Fruit fly (Drosophila melanogaster) whole organism, prepupa: Measurements from ENCODE around the gene CG15514.

Source experiments
- Blimp-1 ChIP-seq: fragments of 200-800 bp; sonication (Bioruptor generic); optimal IDR thresholded peaks from 3 replicates; lab custom pipeline; 2017; ENCODE audit warnings: missing biosample characterization, missing genetic modification characterization, mild to moderate bottlenecking, moderate library complexity, missing genetic modification reagents
- CG10631 ChIP-seq: fragments of 200-800 bp; sonication (Bioruptor generic); optimal IDR thresholded peaks from 2 replicates; lab custom pipeline; 2016; ENCODE audit warnings: missing biosample characterization, missing genetic modification characterization
- CG11762 ChIP-seq: fragments of 200-800 bp; sonication (Bioruptor generic); optimal IDR thresholded peaks from 3 replicates; lab custom pipeline; 2016; ENCODE audit warnings: missing biosample characterization, missing genetic modification characterization; ENCODE audit not compliant: insufficient read depth
- CG11902 ChIP-seq: fragments of 200-800 bp; sonication (Bioruptor generic); optimal IDR thresholded peaks from 3 replicates; lab custom pipeline; 2016; ENCODE audit warnings: missing biosample characterization, missing genetic modification characterization
- CG15336 ChIP-seq: fragments of 200-800 bp; sonication (Bioruptor generic); IDR thresholded peaks from 2 replicates; pipeline ENCODE4 v1.3.6; 2022; ENCODE audit warnings: missing biosample characterization, missing genetic modification characterization
- CG16779 ChIP-seq: fragments of 200-800 bp; sonication (Bioruptor generic); optimal IDR thresholded peaks from 3 replicates; lab custom pipeline; 2017; ENCODE audit warnings: missing biosample characterization, mild to moderate bottlenecking, missing genetic modification characterization
- CG3032 ChIP-seq: fragments of 200-800 bp; optimal IDR thresholded peaks from 2 replicates; lab custom pipeline; 2019; ENCODE audit warnings: missing biosample characterization, mild to moderate bottlenecking, missing genetic modification characterization, moderate library complexity
- CG6276 ChIP-seq: fragments of 200-800 bp; sonication (Bioruptor generic); optimal IDR thresholded peaks from 2 replicates; lab custom pipeline; 2017; ENCODE audit warnings: missing biosample characterization, mild to moderate bottlenecking, missing genetic modification characterization
- CG8632 ChIP-seq: fragments of 200-800 bp; sonication (Bioruptor generic); optimal IDR thresholded peaks from 3 replicates; lab custom pipeline; 2016; ENCODE audit warnings: missing biosample characterization, missing genetic modification characterization
- CG9139 ChIP-seq: fragments of 200-800 bp; sonication (Bioruptor generic); optimal IDR thresholded peaks from 3 replicates; lab custom pipeline; 2017; ENCODE audit warnings: missing biosample characterization, mild to moderate bottlenecking, missing genetic modification characterization
- Eip78C ChIP-seq: fragments of 200-800 bp; sonication (Bioruptor generic); peaks from one replicate; lab custom pipeline; 2016; ENCODE audit warnings: missing biosample characterization, missing genetic modification characterization
- Ets21C ChIP-seq: fragments of 200-800 bp; sonication (Bioruptor generic); optimal IDR thresholded peaks from 3 replicates; lab custom pipeline; 2016; ENCODE audit warnings: missing biosample characterization, missing genetic modification characterization
- Ets96B ChIP-seq: fragments of 200-800 bp; optimal IDR thresholded peaks from 2 replicates; lab custom pipeline; 2019; ENCODE audit warnings: missing biosample characterization, mild to moderate bottlenecking, missing genetic modification characterization, moderate library complexity
- Gug ChIP-seq: fragments of 200-800 bp; sonication (Bioruptor generic); IDR thresholded peaks from 2 replicates; pipeline ENCODE4 v1.3.6; 2022; ENCODE audit warnings: missing biosample characterization, missing genetic modification characterization
- Hr39 ChIP-seq: fragments of 200-800 bp; sonication (Bioruptor generic); optimal IDR thresholded peaks from 2 replicates; lab custom pipeline; 2016; ENCODE audit warnings: missing biosample characterization, missing genetic modification characterization
- Lpt ChIP-seq: fragments of 200-800 bp; sonication (Bioruptor generic); optimal IDR thresholded peaks from 3 replicates; lab custom pipeline; 2016; ENCODE audit warnings: missing biosample characterization, missing genetic modification characterization
- OdsH ChIP-seq: fragments of 200-800 bp; sonication (Bioruptor generic); optimal IDR thresholded peaks from 3 replicates; lab custom pipeline; 2016; ENCODE audit warnings: missing biosample characterization, missing genetic modification characterization
- Sox102F ChIP-seq: fragments of 200-800 bp; sonication (Bioruptor generic); optimal IDR thresholded peaks from 2 replicates; lab custom pipeline; 2016; ENCODE audit warnings: missing biosample characterization, mild to moderate bottlenecking, missing genetic modification characterization
- Sox14 ChIP-seq: fragments of 200-800 bp; sonication (Bioruptor generic); optimal IDR thresholded peaks from 3 replicates; lab custom pipeline; 2016; ENCODE audit warnings: missing biosample characterization, missing genetic modification characterization
- acj6 ChIP-seq: fragments of 200-800 bp; sonication (Bioruptor generic); optimal IDR thresholded peaks from 3 replicates; lab custom pipeline; 2016; ENCODE audit warnings: missing biosample characterization, missing genetic modification characterization
- cyc ChIP-seq: fragments of 200-800 bp; sonication (Bioruptor generic); optimal IDR thresholded peaks from 3 replicates; lab custom pipeline; 2016; ENCODE audit warnings: missing biosample characterization, missing genetic modification characterization
- dac ChIP-seq: fragments of 200-800 bp; sonication (Bioruptor generic); optimal IDR thresholded peaks from 2 replicates; lab custom pipeline; 2017; ENCODE audit warnings: missing biosample characterization, mild to moderate bottlenecking, missing genetic modification characterization
- dsx ChIP-seq: fragments of 200-800 bp; optimal IDR thresholded peaks from 3 replicates; lab custom pipeline; 2019; ENCODE audit warnings: missing biosample characterization, mild to moderate bottlenecking, missing genetic modification characterization, moderate library complexity; ENCODE audit not compliant: poor library complexity, severe bottlenecking
- fd59A ChIP-seq: fragments of 200-800 bp; sonication (Bioruptor generic); optimal IDR thresholded peaks from 2 replicates; lab custom pipeline; 2017; ENCODE audit warnings: missing biosample characterization, mild to moderate bottlenecking, missing genetic modification characterization, missing genetic modification reagents
- fd85E ChIP-seq: fragments of 200-800 bp; sonication (Bioruptor generic); optimal IDR thresholded peaks from 3 replicates; lab custom pipeline; 2016; ENCODE audit warnings: missing biosample characterization, missing genetic modification characterization
- fkh ChIP-seq: fragments of 200-800 bp; sonication (Bioruptor generic); optimal IDR thresholded peaks from 3 replicates; lab custom pipeline; 2017; ENCODE audit warnings: missing biosample characterization, mild to moderate bottlenecking, missing genetic modification characterization, moderate library complexity
- spab ChIP-seq: fragments of 200-800 bp; sonication (Bioruptor generic); optimal IDR thresholded peaks from 2 replicates; lab custom pipeline; 2017; ENCODE audit warnings: missing biosample characterization, mild to moderate bottlenecking, missing genetic modification characterization, missing genetic modification reagents
- topi ChIP-seq: fragments of 200-800 bp; sonication (Bioruptor generic); optimal IDR thresholded peaks from 3 replicates; lab custom pipeline; 2016; ENCODE audit warnings: missing biosample characterization, missing genetic modification characterization

The CG15514 gene

dm6 chr3R:29861432-29862249 is at the start of gene CG15514, which contains the start of gene RpS8 (continued):
- TF ChIP-seq spab (GFP tag; lab: Kevin White, UChicago) (no peak), acj6 (GFP tag; lab: Kevin White, UChicago) (peak; percentile 12), OdsH (GFP tag; lab: Kevin White, UChicago) (no peak), CG6276 (GFP tag; lab: Kevin White, UChicago) (no peak), fkh (peak; percentile 35), CG11902 (GFP tag; lab: Kevin White, UChicago) (no peak), fd59A (GFP tag; lab: Kevin White, UChicago) (no peak), Sox102F (no peak), CG9139 (GFP tag; lab: Kevin White, UChicago) (no peak)

dm6 chr3R:29907601-29908175 is 46.4 kb upstream of the CG15514 start, which contains the start of gene CG31036:
Gene CG31036, plus strand, starts transcription at chr3R:29908107.
- no peak for TF ChIP-seq CG3032 (tag; lab: Kevin White, UChicago)
- TF ChIP-seq, all 60 proteins: peak for 0

dm6 chr3R:29905164-29905563 is 43.9 kb upstream of the CG15514 start, which contains the start of gene CG15515:
Gene CG15515, plus strand, starts transcription at chr3R:29905464.
- TF ChIP-seq Eip78C (peak; percentile 33), Blimp-1 (no peak)
- TF ChIP-seq, all 60 proteins: peak for 1

- no peak for TF ChIP-seq Gug (GFP tag; lab: Robert Waterston, UW)
- no peak for TF ChIP-seq CG8632 (GFP tag; lab: Kevin White, UChicago)
- no peak for TF ChIP-seq Sox14 (GFP tag; lab: Kevin White, UChicago)
- TF ChIP-seq CG10631 (GFP tag; lab: Kevin White, UChicago) = no peak
- peak; percentile 2 for TF ChIP-seq Hr39 (GFP tag; lab: Kevin White, UChicago)
- peak; percentile 11 for TF ChIP-seq cyc (GFP tag; lab: Kevin White, UChicago)
- TF ChIP-seq Blimp-1 = no peak
- TF ChIP-seq Eip78C = peak; percentile 60
- no peak for TF ChIP-seq CG6276 (GFP tag; lab: Kevin White, UChicago)
- no peak for TF ChIP-seq CG11762 (GFP tag; lab: Kevin White, UChicago)
- peak; percentile 30 for TF ChIP-seq fkh
Measured at dm6 chr3R:29903775-29904356, 42.6 kb upstream of the CG15514 start, which contains the start of gene CG15517. Gene CG15517, minus strand, starts transcription at chr3R:29903825.

dm6 chr3R:29899635-29900034 is 38.3 kb upstream of the CG15514 start:
- TF ChIP-seq dac = no peak
- TF ChIP-seq Ets96B (tag; lab: Kevin White, UChicago) = no peak
- no peak for TF ChIP-seq CG11762 (GFP tag; lab: Kevin White, UChicago)
- no peak for TF ChIP-seq CG8632 (GFP tag; lab: Kevin White, UChicago)
- no peak for TF ChIP-seq topi (GFP tag; lab: Kevin White, UChicago)
- no peak for TF ChIP-seq CG15336 (GFP tag; lab: Robert Waterston, UW)
- no peak for TF ChIP-seq CG16779
- TF ChIP-seq dsx = no peak
- no peak for TF ChIP-seq Ets21C (GFP tag; lab: Kevin White, UChicago)
- TF ChIP-seq Blimp-1 = no peak
- TF ChIP-seq Lpt (GFP tag; lab: Kevin White, UChicago) = no peak
- TF ChIP-seq fd85E = no peak
- no peak for TF ChIP-seq OdsH (GFP tag; lab: Kevin White, UChicago)
